Worm (Caenorhabditis elegans) whole organism, midembryonic: ENCODE measurements around the gene F09C8.2.

Experiments used
- T22C8.4 ChIP-seq: fragments of 200-800 bp; sonication (Bioruptor generic); IDR thresholded peaks from 2 replicates; pipeline ENCODE4 v1.3.6; 2022; ENCODE audit warnings: missing genetic modification characterization, missing compliant biosample characterization
- cog-1 ChIP-seq: sonication (generic microtip); optimal IDR thresholded peaks from 2 replicates; lab custom pipeline; 2016; ENCODE audit warnings: missing genetic modification characterization, missing compliant biosample characterization
- flt-1 ChIP-seq: fragments of 200-800 bp; sonication (Bioruptor generic); IDR thresholded peaks from 2 replicates; pipeline ENCODE4 v1.3.6; 2022; ENCODE audit warnings: missing genetic modification characterization, missing compliant biosample characterization
- klf-2 ChIP-seq: fragments of 200-800 bp; sonication (Bioruptor generic); conservative IDR thresholded peaks from 2 replicates; pipeline ENCODE4 v1.3.6; 2022; ENCODE audit warnings: missing genetic modification reagents, missing genetic modification characterization, missing compliant biosample characterization
- med-1 ChIP-seq: sonication (generic microtip); optimal IDR thresholded peaks from 2 replicates; lab custom pipeline; 2017; ENCODE audit warnings: missing genetic modification characterization, mild to moderate bottlenecking, missing compliant biosample characterization, antibody characterized with exemption, missing genetic modification reagents; ENCODE audit not compliant: insufficient read depth
- ref-1 ChIP-seq: fragments of 200-800 bp; sonication (Bioruptor generic); conservative IDR thresholded peaks from 2 replicates; pipeline ENCODE4 v1.3.6; 2022; ENCODE audit warnings: missing genetic modification reagents, missing genetic modification characterization, missing compliant biosample characterization
- tab-1 ChIP-seq: fragments of 200-800 bp; sonication (Bioruptor generic); IDR thresholded peaks from 2 replicates; pipeline ENCODE4 v1.3.6; 2022; ENCODE audit warnings: missing genetic modification characterization, missing compliant biosample characterization
- ztf-23 ChIP-seq: fragments of 200-800 bp; sonication (Bioruptor generic); IDR thresholded peaks from 2 replicates; pipeline ENCODE4 v1.3.6; 2022; ENCODE audit warnings: missing genetic modification reagents, missing genetic modification characterization, missing compliant biosample characterization
- ztf-29 ChIP-seq: fragments of 200-800 bp; sonication (Bioruptor generic); IDR thresholded peaks from 2 replicates; pipeline ENCODE4 v1.3.6; 2022; ENCODE audit warnings: missing genetic modification reagents, missing genetic modification characterization, missing compliant biosample characterization

Gene F09C8.2

DNA sequence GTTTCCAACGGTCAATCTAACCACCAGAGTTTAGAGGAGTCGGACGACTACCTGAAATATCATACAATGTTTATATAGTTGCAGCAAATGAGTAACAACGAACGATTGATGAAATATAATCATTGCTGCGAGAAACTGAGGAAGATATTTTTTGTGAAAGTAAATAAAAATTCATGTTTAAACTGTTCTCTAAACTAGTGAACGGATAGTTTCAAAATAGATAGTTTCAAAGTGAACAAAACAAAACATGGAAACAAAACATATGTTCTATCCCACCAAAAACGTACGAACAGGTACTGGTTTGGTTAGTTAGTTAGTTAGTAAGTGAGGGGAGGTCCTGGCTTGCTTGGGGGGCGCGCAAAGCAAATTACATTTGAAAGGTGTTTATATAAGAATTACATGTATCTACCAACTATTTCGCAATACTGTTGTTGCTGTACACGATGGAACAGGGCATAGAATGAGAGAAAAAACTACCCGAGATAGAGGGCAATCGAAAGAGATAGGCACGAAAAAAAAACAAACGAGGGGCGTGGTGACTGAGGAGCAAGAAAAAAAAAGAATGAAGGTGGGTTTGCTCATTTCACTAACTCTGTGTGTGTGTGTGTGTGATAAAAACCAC lies at the start of gene F09C8.2:
F09C8.2 (minus strand) TSS at position 51 of the 622 bp plus-strand sequence.
- TF ChIP-seq flt-1 (GFP tag; lab: Robert Waterston, UW), result no peak

ce11 chrX:16192574-16192973 lies 45.8 kb upstream of the F09C8.2 start:
- no peak for TF ChIP-seq T22C8.4
- TF ChIP-seq flt-1 (GFP tag; lab: Robert Waterston, UW), result no peak
- TF ChIP-seq med-1, result no peak
- TF ChIP-seq ztf-29 (GFP tag; lab: Robert Waterston, UW), result no peak
- no peak for TF ChIP-seq klf-2 (GFP tag; lab: Robert Waterston, UW)
- TF ChIP-seq ztf-23 (GFP tag; lab: Robert Waterston, UW), result no peak
- TF ChIP-seq cog-1, result no peak
- TF ChIP-seq ref-1 (GFP tag; lab: Robert Waterston, UW), result no peak
- TF ChIP-seq tab-1 (GFP tag; lab: Robert Waterston, UW), result no peak

ce11 chrX:16189227-16189906 lies 42.5 kb upstream of the F09C8.2 start, which contains the start of gene slc-25A21:
TSS of gene slc-25A21 (plus strand) at chrX:16189856.
- no peak for TF ChIP-seq med-1
- no peak for TF ChIP-seq tab-1 (GFP tag; lab: Robert Waterston, UW)
- TF ChIP-seq T22C8.4, result no peak
- no peak for TF ChIP-seq flt-1 (GFP tag; lab: Robert Waterston, UW)
- TF ChIP-seq ztf-23 (GFP tag; lab: Robert Waterston, UW), result no peak
- no peak for TF ChIP-seq ref-1 (GFP tag; lab: Robert Waterston, UW)
- no peak for TF ChIP-seq klf-2 (GFP tag; lab: Robert Waterston, UW)
- no peak for TF ChIP-seq cog-1
- no peak for TF ChIP-seq ztf-29 (GFP tag; lab: Robert Waterston, UW)

DNA sequence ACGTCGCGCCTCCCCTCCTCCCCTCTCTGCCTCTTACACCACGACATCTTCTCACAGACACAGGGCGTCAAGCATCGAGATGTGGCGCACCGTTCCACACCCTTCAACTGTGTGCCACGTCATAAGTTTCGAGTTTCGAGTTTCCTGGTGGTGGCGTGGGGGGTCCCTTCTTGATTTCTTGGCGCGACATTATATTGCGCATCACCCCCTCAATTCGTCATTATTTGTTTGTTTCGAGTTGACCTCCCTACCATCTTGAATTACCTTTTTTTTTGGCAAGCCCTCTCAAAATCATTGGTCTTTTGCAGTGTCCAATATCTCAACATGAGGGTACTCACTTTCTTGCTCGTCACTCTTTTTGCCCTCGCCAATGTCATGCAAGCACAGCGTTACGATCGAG lies 37.2 kb upstream of the F09C8.2 start, which contains the start of gene nlp-67:
nlp-67 (plus strand) TSS at position 301 of the 400 bp plus-strand sequence.
- TF ChIP-seq T22C8.4 (no peak), ref-1 (GFP tag; lab: Robert Waterston, UW) (no peak), ztf-29 (GFP tag; lab: Robert Waterston, UW) (no peak)

ce11 chrX:16172863-16173262 lies 26.0 kb upstream of the F09C8.2 start:
- no peak for TF ChIP-seq klf-2 (GFP tag; lab: Robert Waterston, UW)
- TF ChIP-seq tab-1 (GFP tag; lab: Robert Waterston, UW), result no peak
- no peak for TF ChIP-seq ref-1 (GFP tag; lab: Robert Waterston, UW)
- TF ChIP-seq flt-1 (GFP tag; lab: Robert Waterston, UW), result no peak
- TF ChIP-seq ztf-23 (GFP tag; lab: Robert Waterston, UW), result no peak
- no peak for TF ChIP-seq T22C8.4
- TF ChIP-seq med-1, result no peak
- no peak for TF ChIP-seq ztf-29 (GFP tag; lab: Robert Waterston, UW)
- TF ChIP-seq cog-1, result no peak

ce11 chrX:16166994-16167393 lies 20.2 kb upstream of the F09C8.2 start:
- TF ChIP-seq med-1, result no peak
- TF ChIP-seq ztf-23 (GFP tag; lab: Robert Waterston, UW), result no peak
- TF ChIP-seq ztf-29 (GFP tag; lab: Robert Waterston, UW), result no peak
- no peak for TF ChIP-seq ref-1 (GFP tag; lab: Robert Waterston, UW)
- no peak for TF ChIP-seq cog-1
- TF ChIP-seq klf-2 (GFP tag; lab: Robert Waterston, UW), result no peak
- no peak for TF ChIP-seq flt-1 (GFP tag; lab: Robert Waterston, UW)
- TF ChIP-seq tab-1 (GFP tag; lab: Robert Waterston, UW), result no peak
- no peak for TF ChIP-seq T22C8.4

DNA sequence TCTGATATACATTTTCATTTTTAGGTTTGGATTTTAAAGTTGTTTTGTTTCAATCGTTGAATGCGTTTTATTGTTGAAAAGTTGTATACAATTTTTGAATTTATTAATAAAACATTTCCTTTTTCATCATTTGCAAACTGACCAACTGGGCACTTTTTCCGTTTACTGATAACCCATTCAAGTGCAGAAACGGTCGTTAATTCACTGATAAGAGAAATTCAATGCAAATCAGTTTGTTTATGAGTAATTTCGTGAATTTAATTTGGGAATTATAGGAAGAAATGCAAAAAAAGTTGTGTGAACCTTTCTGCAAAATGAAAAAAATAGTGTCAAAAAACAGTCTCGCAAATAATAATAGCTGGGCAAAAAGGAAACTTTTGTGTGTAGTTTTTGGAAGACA lies 19.7 kb upstream of the F09C8.2 start:
- no peak for TF ChIP-seq ztf-29 (GFP tag; lab: Robert Waterston, UW)
- TF ChIP-seq cog-1, result no peak
- TF ChIP-seq flt-1 (GFP tag; lab: Robert Waterston, UW), result no peak
- no peak for TF ChIP-seq T22C8.4
- TF ChIP-seq ztf-23 (GFP tag; lab: Robert Waterston, UW), result no peak
- no peak for TF ChIP-seq ref-1 (GFP tag; lab: Robert Waterston, UW)
- TF ChIP-seq med-1, result no peak
- no peak for TF ChIP-seq klf-2 (GFP tag; lab: Robert Waterston, UW)
- TF ChIP-seq tab-1 (GFP tag; lab: Robert Waterston, UW), result no peak

ce11 chrX:16163402-16163801 lies 16.6 kb upstream of the F09C8.2 start, which contains the start of gene F09C8.1:
TSS of gene F09C8.1 (minus strand) at chrX:16163524.
- TF ChIP-seq T22C8.4, result no peak
- no peak for TF ChIP-seq med-1
- no peak for TF ChIP-seq tab-1 (GFP tag; lab: Robert Waterston, UW)
- TF ChIP-seq klf-2 (GFP tag; lab: Robert Waterston, UW), result no peak
- no peak for TF ChIP-seq ztf-23 (GFP tag; lab: Robert Waterston, UW)
- TF ChIP-seq ztf-29 (GFP tag; lab: Robert Waterston, UW), result no peak
- TF ChIP-seq flt-1 (GFP tag; lab: Robert Waterston, UW), result no peak
- no peak for TF ChIP-seq cog-1
- TF ChIP-seq ref-1 (GFP tag; lab: Robert Waterston, UW), result no peak

- no peak for TF ChIP-seq cog-1
- TF ChIP-seq ref-1 (GFP tag; lab: Robert Waterston, UW), result no peak
- no peak for TF ChIP-seq flt-1 (GFP tag; lab: Robert Waterston, UW)
- TF ChIP-seq med-1, result no peak
- TF ChIP-seq tab-1 (GFP tag; lab: Robert Waterston, UW), result no peak
- TF ChIP-seq klf-2 (GFP tag; lab: Robert Waterston, UW), result no peak
- TF ChIP-seq T22C8.4, result no peak
- TF ChIP-seq ztf-23 (GFP tag; lab: Robert Waterston, UW), result no peak
- no peak for TF ChIP-seq ztf-29 (GFP tag; lab: Robert Waterston, UW)
These were observed 14.1 kb upstream of the F09C8.2 start for ce11 chrX:16160924-16161323.

DNA sequence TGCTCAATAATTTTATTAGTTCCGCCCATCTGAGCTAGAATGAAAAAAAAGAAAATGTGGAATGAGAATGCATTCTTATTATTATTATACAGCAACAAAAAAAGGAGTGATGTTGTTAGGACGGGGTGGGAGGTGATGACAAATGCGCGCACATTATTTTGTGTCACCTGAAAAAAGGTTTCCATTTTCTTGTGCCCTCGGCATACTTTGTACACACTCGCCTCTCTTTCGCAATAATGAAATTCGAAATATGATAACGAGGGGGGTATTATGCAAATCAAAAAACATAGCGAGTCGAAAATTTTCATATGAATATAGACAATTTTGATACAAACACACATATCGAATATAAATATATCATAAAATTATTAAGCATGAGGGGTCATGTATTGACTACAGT lies 12.5 kb upstream of the F09C8.2 start:
- TF ChIP-seq flt-1 (GFP tag; lab: Robert Waterston, UW), result no peak
- no peak for TF ChIP-seq tab-1 (GFP tag; lab: Robert Waterston, UW)
- no peak for TF ChIP-seq ztf-23 (GFP tag; lab: Robert Waterston, UW)
- TF ChIP-seq cog-1, result no peak
- TF ChIP-seq ztf-29 (GFP tag; lab: Robert Waterston, UW), result no peak
- TF ChIP-seq med-1, result no peak
- TF ChIP-seq T22C8.4, result no peak
- TF ChIP-seq klf-2 (GFP tag; lab: Robert Waterston, UW), result no peak
- TF ChIP-seq ref-1 (GFP tag; lab: Robert Waterston, UW), result no peak
